Fruit fly (Drosophila melanogaster) whole organism, embryonic: ENCODE results near the gene Tpr2.

Experiments
- ATbp ChIP-seq: fragments of 200-800 bp; sonication (Bioruptor generic); optimal IDR thresholded peaks from 2 replicates; lab custom pipeline; 2017; ENCODE audit warnings: missing biosample characterization, mild to moderate bottlenecking, missing genetic modification characterization, missing genetic modification reagents
- BEAF-32 ChIP-seq: fragments of 200-800 bp; sonication (Bioruptor generic); optimal IDR thresholded peaks from 3 replicates; lab custom pipeline; 2017; ENCODE audit warnings: missing biosample characterization, missing genetic modification characterization, mild to moderate bottlenecking, moderate library complexity, missing genetic modification reagents
- Bdp1 ChIP-seq: fragments of 200-800 bp; sonication (Bioruptor generic); optimal IDR thresholded peaks from 3 replicates; lab custom pipeline; 2016; ENCODE audit warnings: missing biosample characterization, missing genetic modification characterization
- C15 ChIP-seq: fragments of 200-800 bp; sonication (Bioruptor generic); IDR thresholded peaks from 3 replicates; pipeline ENCODE4 v1.3.6; 2022; ENCODE audit warnings: missing biosample characterization, missing genetic modification characterization
- CG10147 ChIP-seq: fragments of 200-800 bp; sonication (Bioruptor generic); optimal IDR thresholded peaks from 2 replicates; lab custom pipeline; 2019; ENCODE audit warnings: missing biosample characterization, mild to moderate bottlenecking, missing genetic modification characterization, moderate library complexity
- CG10543 ChIP-seq: fragments of 200-800 bp; sonication (Bioruptor generic); optimal IDR thresholded peaks from 3 replicates; lab custom pipeline; 2017; ENCODE audit warnings: missing biosample characterization, mild to moderate bottlenecking, missing genetic modification characterization, moderate library complexity
- CG11085 ChIP-seq: fragments of 200-800 bp; sonication (Bioruptor generic); IDR thresholded peaks from 2 replicates; pipeline ENCODE4 v1.3.6; 2022; ENCODE audit warnings: missing biosample characterization, missing genetic modification characterization
- CG11696 ChIP-seq: fragments of 200-800 bp; sonication (Bioruptor generic); IDR thresholded peaks from 2 replicates; pipeline ENCODE4 v1.3.6; 2022; ENCODE audit warnings: missing biosample characterization, missing genetic modification characterization
- CG12236 ChIP-seq: fragments of 200-800 bp; sonication (Bioruptor generic); optimal IDR thresholded peaks from 2 replicates; lab custom pipeline; 2016; ENCODE audit warnings: missing biosample characterization, missing genetic modification characterization
- CG1529 ChIP-seq: fragments of 200-800 bp; sonication (Bioruptor generic); optimal IDR thresholded peaks from 3 replicates; lab custom pipeline; 2018; ENCODE audit warnings: missing biosample characterization, missing genetic modification characterization
- CG15696 ChIP-seq: fragments of 200-800 bp; sonication (Bioruptor generic); optimal IDR thresholded peaks from 2 replicates; lab custom pipeline; 2019; ENCODE audit warnings: missing biosample characterization, mild to moderate bottlenecking, missing genetic modification characterization, moderate library complexity
- CG16815 ChIP-seq: fragments of 200-800 bp; sonication (Bioruptor generic); optimal IDR thresholded peaks from 3 replicates; lab custom pipeline; 2017; ENCODE audit warnings: missing biosample characterization, mild to moderate bottlenecking, missing genetic modification characterization
- CG17568 ChIP-seq: fragments of 200-800 bp; sonication (Bioruptor generic); optimal IDR thresholded peaks from 2 replicates; lab custom pipeline; 2018; ENCODE audit warnings: missing biosample characterization, mild to moderate bottlenecking, missing genetic modification characterization, moderate library complexity
- CG17802 ChIP-seq: fragments of 200-800 bp; sonication (Bioruptor generic); optimal IDR thresholded peaks from 2 replicates; lab custom pipeline; 2018; ENCODE audit warnings: missing biosample characterization, mild to moderate bottlenecking, missing genetic modification characterization, moderate library complexity
- CG18011 ChIP-seq: fragments of 200-800 bp; sonication (Bioruptor generic); optimal IDR thresholded peaks from 2 replicates; lab custom pipeline; 2017; ENCODE audit warnings: missing biosample characterization, missing genetic modification characterization, mild to moderate bottlenecking, moderate library complexity, missing genotype
- CG2120 ChIP-seq: fragments of 200-800 bp; sonication (Bioruptor generic); optimal IDR thresholded peaks from 3 replicates; lab custom pipeline; 2016; ENCODE audit warnings: missing biosample characterization, missing genetic modification characterization
- CG2678 ChIP-seq: fragments of 200-800 bp; sonication (Bioruptor generic); optimal IDR thresholded peaks from 3 replicates; lab custom pipeline; 2019; ENCODE audit warnings: missing biosample characterization, mild to moderate bottlenecking, missing genetic modification characterization, moderate library complexity
- CG31441 ChIP-seq: fragments of 200-800 bp; sonication (Bioruptor generic); IDR thresholded peaks from 2 replicates; pipeline ENCODE4 v1.3.6; 2022; ENCODE audit warnings: missing biosample characterization, missing genetic modification characterization
- CG32767 ChIP-seq: fragments of 200-800 bp; sonication (Bioruptor generic); IDR thresholded peaks from 2 replicates; pipeline ENCODE4 v1.3.6; 2022; ENCODE audit warnings: missing biosample characterization, missing genetic modification characterization
- CG4617 ChIP-seq: fragments of 200-800 bp; sonication (Bioruptor generic); optimal IDR thresholded peaks from 3 replicates; lab custom pipeline; 2016; ENCODE audit warnings: missing biosample characterization, missing genetic modification characterization, borderline replicate concordance
- CG5245 ChIP-seq: fragments of 200-800 bp; sonication (Bioruptor generic); optimal IDR thresholded peaks from 3 replicates; lab custom pipeline; 2016; ENCODE audit warnings: missing biosample characterization, missing genetic modification characterization
- CG6791 ChIP-seq: fragments of 200-800 bp; sonication (Bioruptor generic); IDR thresholded peaks from 3 replicates; pipeline ENCODE4 v1.3.6; 2022; ENCODE audit warnings: missing biosample characterization, missing genetic modification characterization; ENCODE audit not compliant: partially characterized antibody
- CG7271 ChIP-seq: fragments of 200-800 bp; sonication (Bioruptor generic); optimal IDR thresholded peaks from 2 replicates; lab custom pipeline; 2018; ENCODE audit warnings: missing biosample characterization, mild to moderate bottlenecking, missing genetic modification characterization, moderate library complexity
- CG7987 ChIP-seq: fragments of 200-800 bp; sonication (Bioruptor generic); optimal IDR thresholded peaks from 2 replicates; lab custom pipeline; 2018; ENCODE audit warnings: missing biosample characterization, mild to moderate bottlenecking, missing genetic modification characterization, moderate library complexity
- CG8944 ChIP-seq: fragments of 200-800 bp; sonication (Bioruptor generic); optimal IDR thresholded peaks from 3 replicates; lab custom pipeline; 2016; ENCODE audit warnings: missing biosample characterization, missing genetic modification characterization
- CoRest ChIP-seq: fragments of 200-800 bp; sonication (Bioruptor generic); optimal IDR thresholded peaks from 3 replicates; lab custom pipeline; 2018; ENCODE audit warnings: missing biosample characterization, mild to moderate bottlenecking, missing genetic modification characterization, moderate library complexity
- H15 ChIP-seq: fragments of 200-800 bp; sonication (Bioruptor generic); IDR thresholded peaks from 3 replicates; pipeline ENCODE4 v1.3.6; 2022; ENCODE audit warnings: missing biosample characterization, missing genetic modification characterization
- Hmx ChIP-seq: fragments of 200-800 bp; sonication (Bioruptor generic); optimal IDR thresholded peaks from 2 replicates; lab custom pipeline; 2016; ENCODE audit warnings: missing biosample characterization, missing genetic modification characterization
- NFAT ChIP-seq: fragments of 200-800 bp; sonication (Bioruptor generic); IDR thresholded peaks from 2 replicates; pipeline ENCODE4 v1.3.6; 2022; ENCODE audit warnings: missing biosample characterization, missing genetic modification characterization
- Poxn ChIP-seq: fragments of 200-800 bp; sonication (Bioruptor generic); IDR thresholded peaks from 2 replicates; pipeline ENCODE4 v1.3.6; 2022; ENCODE audit warnings: missing biosample characterization, missing genetic modification characterization
- Rx ChIP-seq: fragments of 200-800 bp; sonication (Bioruptor generic); IDR thresholded peaks from 2 replicates; pipeline ENCODE4 v1.3.6; 2022; ENCODE audit warnings: missing biosample characterization, missing genetic modification characterization
- TFAM ChIP-seq: fragments of 200-800 bp; sonication (Bioruptor generic); optimal IDR thresholded peaks from 2 replicates; lab custom pipeline; 2017; ENCODE audit warnings: missing biosample characterization, missing genetic modification characterization, inconsistent platforms
- Xbp1 ChIP-seq: fragments of 200-800 bp; sonication (Bioruptor generic); optimal IDR thresholded peaks from 3 replicates; lab custom pipeline; 2016; ENCODE audit warnings: missing biosample characterization, mild to moderate bottlenecking, missing genetic modification characterization
- abd-A ChIP-seq: fragments of 200-800 bp; sonication (Bioruptor generic); optimal IDR thresholded peaks from 3 replicates; lab custom pipeline; 2019; ENCODE audit warnings: missing biosample characterization, mild to moderate bottlenecking, missing genetic modification characterization, moderate library complexity
- az2 ChIP-seq: fragments of 200-800 bp; sonication (Bioruptor generic); optimal IDR thresholded peaks from 3 replicates; lab custom pipeline; 2016; ENCODE audit warnings: missing biosample characterization, missing genetic modification characterization
- fru ChIP-seq: fragments of >200 bp; optimal IDR thresholded peaks from 2 replicates; lab custom pipeline; 2017
- gem ChIP-seq: fragments of 200-800 bp; sonication (Bioruptor generic); optimal IDR thresholded peaks from 2 replicates; lab custom pipeline; 2019; ENCODE audit warnings: missing biosample characterization, mild to moderate bottlenecking, missing genetic modification characterization, moderate library complexity
- her ChIP-seq: fragments of 200-800 bp; sonication (Bioruptor generic); optimal IDR thresholded peaks from 2 replicates; lab custom pipeline; 2016; ENCODE audit warnings: missing biosample characterization, missing genetic modification characterization
- jigr1 ChIP-seq: fragments of 200-800 bp; sonication (Bioruptor generic); IDR thresholded peaks from 3 replicates; pipeline ENCODE4 v1.3.6; 2022; ENCODE audit warnings: missing biosample characterization, missing genetic modification characterization
- kay ChIP-seq: fragments of 200-800 bp; sonication (Bioruptor generic); optimal IDR thresholded peaks from 2 replicates; lab custom pipeline; 2016; ENCODE audit warnings: missing biosample characterization, missing genetic modification characterization
- lab ChIP-seq: fragments of 200-800 bp; sonication (Bioruptor generic); optimal IDR thresholded peaks from 3 replicates; lab custom pipeline; 2017; ENCODE audit warnings: missing biosample characterization, missing genetic modification characterization, mild to moderate bottlenecking, moderate library complexity, missing genetic modification reagents
- nau ChIP-seq: fragments of 200-800 bp; sonication (Bioruptor generic); optimal IDR thresholded peaks from 3 replicates; lab custom pipeline; 2017; ENCODE audit warnings: missing biosample characterization, mild to moderate bottlenecking, missing genetic modification characterization, missing genetic modification reagents
- p53 ChIP-seq: fragments of 200-800 bp; sonication (Bioruptor generic); optimal IDR thresholded peaks from 2 replicates; lab custom pipeline; 2016; ENCODE audit warnings: missing biosample characterization, missing genetic modification characterization
- pros ChIP-seq: fragments of 200-800 bp; sonication (Bioruptor generic); optimal IDR thresholded peaks from 3 replicates; lab custom pipeline; 2019; ENCODE audit warnings: missing biosample characterization, mild to moderate bottlenecking, missing genetic modification characterization, moderate library complexity
- repo ChIP-seq: fragments of 200-800 bp; sonication (Bioruptor generic); optimal IDR thresholded peaks from 2 replicates; lab custom pipeline; 2016; ENCODE audit warnings: missing biosample characterization, missing genetic modification characterization
- sr ChIP-seq: fragments of 200-800 bp; sonication (Bioruptor generic); IDR thresholded peaks from 3 replicates; pipeline ENCODE4 v1.3.6; 2022; ENCODE audit warnings: missing biosample characterization, missing genetic modification characterization
- tio ChIP-seq: fragments of 200-800 bp; sonication (Bioruptor generic); optimal IDR thresholded peaks from 2 replicates; lab custom pipeline; 2017; ENCODE audit warnings: missing biosample characterization, missing genetic modification characterization, inconsistent platforms
- trh ChIP-seq: fragments of 200-800 bp; sonication (Bioruptor generic); optimal IDR thresholded peaks from 2 replicates; lab custom pipeline; 2016; ENCODE audit warnings: missing biosample characterization, missing genetic modification characterization
- unc-4 ChIP-seq: fragments of 200-800 bp; sonication (Bioruptor generic); IDR thresholded peaks from 2 replicates; pipeline ENCODE4 v1.3.6; 2022; ENCODE audit warnings: missing biosample characterization, missing genetic modification characterization; ENCODE audit not compliant: partially characterized antibody
- unpg ChIP-seq: fragments of 200-800 bp; sonication (Bioruptor generic); optimal IDR thresholded peaks from 3 replicates; lab custom pipeline; 2018; ENCODE audit warnings: missing biosample characterization, mild to moderate bottlenecking, missing genetic modification characterization, moderate library complexity

The Tpr2 gene

DNA sequence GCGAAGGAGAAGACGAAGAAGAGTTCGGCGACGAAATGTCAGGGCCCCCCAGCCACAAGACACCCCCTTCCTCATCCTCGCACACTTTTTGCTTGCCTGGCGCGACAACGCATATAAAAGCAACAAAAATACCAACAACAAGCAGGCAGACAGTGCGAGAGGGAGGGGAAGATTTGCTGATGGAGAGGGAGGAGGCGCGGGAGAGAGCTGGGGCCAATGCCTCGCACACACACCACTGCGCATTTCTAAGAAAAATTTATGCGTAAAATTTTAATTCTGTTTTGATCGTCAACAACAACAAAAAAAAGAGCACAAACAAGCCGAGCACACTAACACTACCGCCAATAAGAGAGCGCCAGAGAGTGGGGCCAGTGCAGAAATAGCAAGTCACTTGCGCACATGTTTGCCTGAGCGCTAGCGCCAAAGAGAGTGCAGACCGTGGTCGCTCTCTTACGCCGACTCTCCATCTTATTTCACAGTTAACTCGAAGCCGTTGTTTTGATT, 34.7 kb downstream of the Tpr2 start (continued):
- TF ChIP-seq abd-A (tag; lab: Kevin White, UChicago), result peak; percentile 98
- TF ChIP-seq CG31441, result no peak
- no peak for TF ChIP-seq fru
- peak; percentile 53; the same call in 1 of the 2 replicates for TF ChIP-seq NFAT (GFP tag; lab: Robert Waterston, UW)
- peak; percentile 84 for TF ChIP-seq pros (GFP tag; lab: Kevin White, UChicago)
- TF ChIP-seq CG11696, result peak; percentile 41; the same call in 1 of the 2 replicates
- TF ChIP-seq sr (GFP tag; lab: Robert Waterston, UW), result 0 out of 3 replicates have a peak, but pooled peaks have one; percentile 29
- no peak for TF ChIP-seq Poxn (GFP tag; lab: Robert Waterston, UW)
- no peak for TF ChIP-seq CG4617 (GFP tag; lab: Kevin White, UChicago)
- peak; percentile 52 for TF ChIP-seq lab (GFP tag; lab: Kevin White, UChicago)
- 0 out of 2 replicates have a peak, but pooled peaks have one; percentile 38 for TF ChIP-seq unc-4 (GFP tag; lab: Robert Waterston, UW)
- peak; percentile 27 for TF ChIP-seq CG7987 (GFP tag; lab: Kevin White, UChicago)
- no peak for TF ChIP-seq CG5245 (GFP tag; lab: Kevin White, UChicago)
- no peak for TF ChIP-seq CG16815 (GFP tag; lab: Kevin White, UChicago)
- no peak for TF ChIP-seq az2 (GFP tag; lab: Kevin White, UChicago)
- no peak for TF ChIP-seq Bdp1
- no peak for TF ChIP-seq unpg (GFP tag; lab: Kevin White, UChicago)
- no peak for TF ChIP-seq CG2120 (GFP tag; lab: Kevin White, UChicago)
- no peak for TF ChIP-seq C15 (GFP tag; lab: Robert Waterston, UW)
- TF ChIP-seq CG2678 (tag; lab: Kevin White, UChicago), result peak; percentile 4
- no peak for TF ChIP-seq repo (GFP tag; lab: Kevin White, UChicago)
- TF ChIP-seq CoRest (tag; lab: Kevin White, UChicago), result no peak
- no peak for TF ChIP-seq CG10147
- TF ChIP-seq CG10543, result peak; percentile 96
- TF ChIP-seq nau (GFP tag; lab: Kevin White, UChicago), result peak; percentile 46
- TF ChIP-seq trh (GFP tag; lab: Kevin White, UChicago), result no peak
- TF ChIP-seq CG12236, result no peak
- TF ChIP-seq H15 (GFP tag; lab: Robert Waterston, UW), result 0 out of 3 replicates have a peak, but pooled peaks have one; percentile 16
- TF ChIP-seq Rx, result no peak
- peak; percentile 29 for TF ChIP-seq her (GFP tag; lab: Kevin White, UChicago)
- no peak for TF ChIP-seq CG18011 (GFP tag; lab: Kevin White, UChicago)
- no peak for TF ChIP-seq CG11085
- TF ChIP-seq CG1529 (GFP tag; lab: Kevin White, UChicago), result no peak
- TF ChIP-seq CG17568, result no peak
- TF ChIP-seq kay (GFP tag; lab: Kevin White, UChicago), result peak; percentile 84
- peak; percentile 31 for TF ChIP-seq CG15696 (tag; lab: Kevin White, UChicago)
- no peak for TF ChIP-seq gem (tag; lab: Kevin White, UChicago)
- no peak for TF ChIP-seq CG32767 (GFP tag; lab: Robert Waterston, UW)
- TF ChIP-seq TFAM, result no peak
- no peak for TF ChIP-seq CG17802 (tag; lab: Kevin White, UChicago)
- no peak for TF ChIP-seq CG7271 (tag; lab: Kevin White, UChicago)
- no peak for TF ChIP-seq p53 (GFP tag; lab: Kevin White, UChicago)
- peak; percentile 65 for TF ChIP-seq ATbp (GFP tag; lab: Kevin White, UChicago)
- TF ChIP-seq Hmx (GFP tag; lab: Kevin White, UChicago), result no peak
- no peak for TF ChIP-seq jigr1 (GFP tag; lab: Robert Waterston, UW)
- TF ChIP-seq Xbp1 (GFP tag; lab: Kevin White, UChicago), result no peak
- no peak for TF ChIP-seq BEAF-32 (GFP tag; lab: Kevin White, UChicago)
- TF ChIP-seq CG8944 (GFP tag; lab: Kevin White, UChicago), result no peak
- TF ChIP-seq tio (GFP tag; lab: Kevin White, UChicago), result no peak
- peak; percentile 44; the same call in 1 of the 3 replicates for TF ChIP-seq CG6791 (GFP tag; lab: Robert Waterston, UW)
